Fruit fly (Drosophila melanogaster) whole organism, embryonic: ENCODE results near the gene CG31793.

Experiments
- Adf1 ChIP-seq: fragments of 200-800 bp; sonication (Bioruptor generic); IDR thresholded peaks from 2 replicates; pipeline ENCODE4 v1.3.6; 2022; ENCODE audit warnings: missing biosample characterization, missing genetic modification characterization
- Awh ChIP-seq: fragments of 200-800 bp; sonication (Bioruptor generic); IDR thresholded peaks from 2 replicates; pipeline ENCODE4, ENCODE4 v1.3.6; 2022; ENCODE audit warnings: missing biosample characterization, missing genetic modification characterization
- CG10543 ChIP-seq: fragments of 200-800 bp; sonication (Bioruptor generic); optimal IDR thresholded peaks from 3 replicates; lab custom pipeline; 2017; ENCODE audit warnings: missing biosample characterization, mild to moderate bottlenecking, missing genetic modification characterization, moderate library complexity
- CG13894 ChIP-seq: fragments of 200-800 bp; sonication (Bioruptor generic); optimal IDR thresholded peaks from 3 replicates; lab custom pipeline; 2018; ENCODE audit warnings: missing biosample characterization, mild to moderate bottlenecking, missing genetic modification characterization, moderate library complexity
- CG14441 ChIP-seq: fragments of 200-800 bp; sonication (Bioruptor generic); IDR thresholded peaks from 2 replicates; pipeline ENCODE4 v1.3.6; 2022; ENCODE audit warnings: missing biosample characterization, missing genetic modification characterization
- CG15514 ChIP-seq: fragments of 200-800 bp; sonication (Bioruptor generic); optimal IDR thresholded peaks from 3 replicates; lab custom pipeline; 2017; ENCODE audit warnings: missing biosample characterization, missing genetic modification characterization, mild to moderate bottlenecking, moderate library complexity, missing genetic modification reagents
- CG17829 ChIP-seq: fragments of 200-800 bp; optimal IDR thresholded peaks from 2 replicates; lab custom pipeline; 2019; ENCODE audit warnings: missing biosample characterization, mild to moderate bottlenecking, missing genetic modification characterization, moderate library complexity
- CG32772 ChIP-seq: fragments of 200-800 bp; sonication (Bioruptor generic); IDR thresholded peaks from 2 replicates; pipeline ENCODE4 v1.3.6; 2022; ENCODE audit warnings: missing biosample characterization, missing genetic modification characterization
- CG3847 ChIP-seq: fragments of 200-800 bp; sonication (Bioruptor generic); IDR thresholded peaks from 2 replicates; pipeline ENCODE4 v1.3.6; 2022; ENCODE audit warnings: missing biosample characterization, missing genetic modification characterization
- CG3995 ChIP-seq: fragments of 200-800 bp; sonication (Bioruptor generic); optimal IDR thresholded peaks from 3 replicates; lab custom pipeline; 2016; ENCODE audit warnings: missing biosample characterization, missing genetic modification characterization
- CG7963 ChIP-seq: fragments of 200-800 bp; sonication (Bioruptor generic); IDR thresholded peaks from 3 replicates; pipeline ENCODE4 v1.3.6; 2022; ENCODE audit warnings: missing biosample characterization, missing genetic modification characterization; ENCODE audit not compliant: partially characterized antibody
- Deaf1 ChIP-seq: fragments of 200-800 bp; optimal IDR thresholded peaks from 3 replicates; lab custom pipeline; 2019; ENCODE audit warnings: missing biosample characterization, mild to moderate bottlenecking, missing genetic modification characterization, moderate library complexity
- Eip74EF ChIP-seq, 2 experiments: fragments of 200-800 bp in 1 of 2; fragments of >200 bp in 1 of 2; sonication (Bioruptor generic) in 1 of 2; optimal IDR thresholded peaks; 2 replicates each; lab custom pipeline; 2017 to 2019; ENCODE audit warnings: missing biosample characterization in 2 of 2, missing genetic modification characterization in 2 of 2, mild to moderate bottlenecking in 1 of 2, moderate library complexity in 1 of 2
- HLH3B ChIP-seq: fragments of 200-800 bp; sonication (Bioruptor generic); IDR thresholded peaks from 2 replicates; pipeline ENCODE4 v1.3.6; 2022; ENCODE audit warnings: missing biosample characterization, missing genetic modification characterization
- Hey ChIP-seq: fragments of 200-800 bp; sonication (Bioruptor generic); optimal IDR thresholded peaks from 3 replicates; lab custom pipeline; 2018; ENCODE audit warnings: missing biosample characterization, mild to moderate bottlenecking, missing genetic modification characterization
- Hr39 ChIP-seq: fragments of >200 bp; optimal IDR thresholded peaks from 2 replicates; lab custom pipeline; 2017
- Hr51 ChIP-seq, 2 experiments: fragments of 200-800 bp; sonication (Bioruptor generic); optimal IDR thresholded peaks; 2 replicates in 1 of 2; 3 replicates in 1 of 2; lab custom pipeline; 2016 to 2018; ENCODE audit warnings: missing biosample characterization in 2 of 2, missing genetic modification characterization in 2 of 2, mild to moderate bottlenecking in 1 of 2, moderate library complexity in 1 of 2
- Jarid2 ChIP-seq: fragments of 200-800 bp; sonication (Bioruptor generic); optimal IDR thresholded peaks from 3 replicates; lab custom pipeline; 2017; ENCODE audit warnings: mild to moderate bottlenecking, missing biosample characterization, missing genetic modification reagents, missing genetic modification characterization
- Lhr ChIP-seq: fragments of 200-800 bp; sonication (Bioruptor generic); optimal IDR thresholded peaks from 3 replicates; lab custom pipeline; 2017; ENCODE audit warnings: mild to moderate bottlenecking, missing biosample characterization, missing genetic modification reagents, missing genetic modification characterization
- Lim3 ChIP-seq: fragments of 200-800 bp; sonication (Bioruptor generic); IDR thresholded peaks from 2 replicates; pipeline ENCODE4 v1.3.6; 2022; ENCODE audit warnings: missing biosample characterization, missing genetic modification characterization
- Med ChIP-seq: fragments of 200-800 bp; sonication (Bioruptor generic); peaks from one replicate; lab custom pipeline; 2016; ENCODE audit warnings: missing biosample characterization, missing genetic modification characterization, mild to moderate bottlenecking, inconsistent platforms, moderate library complexity
- Nf-YC ChIP-seq: fragments of 200-800 bp; optimal IDR thresholded peaks from 3 replicates; lab custom pipeline; 2019; ENCODE audit warnings: missing biosample characterization, mild to moderate bottlenecking, missing genetic modification characterization, moderate library complexity
- Side ChIP-seq: fragments of 200-800 bp; sonication (Bioruptor generic); optimal IDR thresholded peaks from 2 replicates; lab custom pipeline; 2016; ENCODE audit warnings: missing biosample characterization, missing genetic modification characterization
- Sry-β ChIP-seq: fragments of 200-800 bp; sonication (Bioruptor generic); optimal IDR thresholded peaks from 2 replicates; lab custom pipeline; 2018; ENCODE audit warnings: missing biosample characterization, mild to moderate bottlenecking, missing genetic modification characterization, moderate library complexity
- Xbp1 ChIP-seq: fragments of 200-800 bp; sonication (Bioruptor generic); optimal IDR thresholded peaks from 3 replicates; lab custom pipeline; 2016; ENCODE audit warnings: missing biosample characterization, mild to moderate bottlenecking, missing genetic modification characterization
- abd-A ChIP-seq: fragments of 200-800 bp; sonication (Bioruptor generic); optimal IDR thresholded peaks from 3 replicates; lab custom pipeline; 2019; ENCODE audit warnings: missing biosample characterization, mild to moderate bottlenecking, missing genetic modification characterization, moderate library complexity
- ap ChIP-seq: fragments of 200-800 bp; sonication (Bioruptor generic); IDR thresholded peaks from 2 replicates; pipeline ENCODE4 v1.3.6; 2022; ENCODE audit warnings: missing biosample characterization, missing genetic modification characterization
- cas ChIP-seq: fragments of 200-800 bp; sonication (Bioruptor generic); IDR thresholded peaks from 2 replicates; pipeline ENCODE4 v1.3.6; 2022; ENCODE audit warnings: missing biosample characterization, missing genetic modification characterization
- ci ChIP-seq: fragments of 200-800 bp; sonication (Bioruptor generic); IDR thresholded peaks from 3 replicates; pipeline ENCODE4 v1.3.6; 2022; ENCODE audit warnings: missing biosample characterization, missing genetic modification characterization
- crol ChIP-seq: fragments of 200-800 bp; sonication (Bioruptor generic); IDR thresholded peaks from 2 replicates; pipeline ENCODE4 v1.3.6; 2022; ENCODE audit warnings: missing biosample characterization, missing genetic modification characterization
- dan ChIP-seq: fragments of 200-800 bp; sonication (Bioruptor generic); IDR thresholded peaks from 2 replicates; pipeline ENCODE4 v1.3.6; 2022; ENCODE audit warnings: missing biosample characterization, missing genetic modification characterization
- esg ChIP-seq: fragments of 200-800 bp; sonication (Bioruptor generic); conservative IDR thresholded peaks from 2 replicates; pipeline ENCODE4 v1.3.6; 2022; ENCODE audit warnings: missing biosample characterization, missing genetic modification characterization
- inv ChIP-seq: fragments of 200-800 bp; sonication (Bioruptor generic); IDR thresholded peaks from 2 replicates; pipeline ENCODE4 v1.3.6; 2022; ENCODE audit warnings: missing biosample characterization, missing genetic modification characterization; ENCODE audit not compliant: partially characterized antibody
- lab ChIP-seq: fragments of 200-800 bp; sonication (Bioruptor generic); optimal IDR thresholded peaks from 3 replicates; lab custom pipeline; 2017; ENCODE audit warnings: missing biosample characterization, missing genetic modification characterization, mild to moderate bottlenecking, moderate library complexity, missing genetic modification reagents
- mirr ChIP-seq: fragments of 200-800 bp; sonication (Bioruptor generic); optimal IDR thresholded peaks from 3 replicates; lab custom pipeline; 2018; ENCODE audit warnings: missing biosample characterization, mild to moderate bottlenecking, missing genetic modification characterization
- schlank ChIP-seq: fragments of 200-800 bp; sonication (Bioruptor generic); optimal IDR thresholded peaks from 2 replicates; lab custom pipeline; 2018; ENCODE audit warnings: missing biosample characterization, mild to moderate bottlenecking, missing genetic modification characterization
- sd ChIP-seq: fragments of 200-800 bp; sonication (Bioruptor generic); optimal IDR thresholded peaks from 3 replicates; lab custom pipeline; 2018; ENCODE audit warnings: missing biosample characterization, mild to moderate bottlenecking, missing genetic modification characterization, moderate library complexity
- sim ChIP-seq: fragments of 200-800 bp; sonication (Bioruptor generic); IDR thresholded peaks from 2 replicates; pipeline ENCODE4 v1.3.6; 2022; ENCODE audit warnings: missing biosample characterization, missing genetic modification characterization
- slbo ChIP-seq: fragments of 200-800 bp; sonication (Bioruptor generic); IDR thresholded peaks from 2 replicates; pipeline ENCODE4 v1.3.6; 2022; ENCODE audit warnings: missing biosample characterization, missing genetic modification characterization
- tap ChIP-seq: fragments of 200-800 bp; optimal IDR thresholded peaks from 3 replicates; lab custom pipeline; 2019; ENCODE audit warnings: missing biosample characterization, mild to moderate bottlenecking, missing genetic modification characterization, moderate library complexity
- tin ChIP-seq: fragments of 200-800 bp; sonication (Bioruptor generic); optimal IDR thresholded peaks from 3 replicates; lab custom pipeline; 2016; ENCODE audit warnings: missing biosample characterization, missing genetic modification characterization
- tup ChIP-seq: fragments of 200-800 bp; sonication (Bioruptor generic); optimal IDR thresholded peaks from 2 replicates; lab custom pipeline; 2016; ENCODE audit warnings: missing biosample characterization, mild to moderate bottlenecking, missing genetic modification characterization, moderate library complexity
- wor ChIP-seq: fragments of 200-800 bp; sonication (Bioruptor generic); IDR thresholded peaks from 2 replicates; pipeline ENCODE4 v1.3.6; 2022; ENCODE audit warnings: missing biosample characterization, missing genetic modification characterization
- zen2 ChIP-seq: fragments of 200-800 bp; sonication (Bioruptor generic); IDR thresholded peaks from 3 replicates; pipeline ENCODE4 v1.3.6; 2022; ENCODE audit warnings: missing biosample characterization, missing genetic modification characterization; ENCODE audit not compliant: partially characterized antibody

CG31793 gene

DNA sequence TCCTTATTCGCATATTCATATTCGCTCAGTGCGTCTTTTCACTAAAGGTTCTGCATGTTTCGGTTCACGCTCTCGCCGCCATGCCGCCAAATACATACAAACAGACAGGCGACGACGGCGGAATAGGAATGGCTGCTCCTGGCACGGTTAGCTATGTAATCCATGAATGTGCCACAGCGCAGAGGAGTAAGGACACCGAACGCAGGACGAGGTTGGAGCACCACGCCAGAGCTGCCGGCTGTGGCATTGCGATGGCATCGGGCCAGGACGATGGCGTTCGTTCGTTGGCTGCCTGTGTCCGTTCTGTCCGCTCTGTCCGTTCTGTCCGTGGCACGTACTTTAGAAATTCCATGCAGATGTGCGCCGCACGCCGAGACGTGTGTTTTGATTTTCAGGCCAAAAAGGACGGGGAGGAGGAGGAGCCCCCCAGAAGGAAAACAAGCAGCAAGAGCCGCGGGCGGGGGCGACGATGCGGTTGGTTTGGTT is 11.8 kb downstream of the CG31793 start (continued):
- peak; percentile 46 for TF ChIP-seq mirr (GFP tag; lab: Kevin White, UChicago)
- TF ChIP-seq Deaf1 (tag; lab: Kevin White, UChicago), result peak; percentile 68
- TF ChIP-seq CG17829, result no peak
- no peak for TF ChIP-seq Hr39 (lab: Kevin White, UChicago)
- TF ChIP-seq Hey (tag; lab: Kevin White, UChicago), result peak; percentile 71
- peak; percentile 72 for TF ChIP-seq sd (tag; lab: Kevin White, UChicago)
- no peak for TF ChIP-seq tup (GFP tag; lab: Kevin White, UChicago)
- peak; percentile 9; the same call in 1 of the 2 replicates for TF ChIP-seq wor (GFP tag; lab: Robert Waterston, UW)
- 0 out of 2 replicates have a peak, but pooled peaks have one; percentile 1 for TF ChIP-seq slbo (GFP tag; lab: Robert Waterston, UW)
- TF ChIP-seq Sry-β (GFP tag; lab: Kevin White, UChicago), result no peak
- TF ChIP-seq CG14441 (GFP tag; lab: Robert Waterston, UW), result no peak
- no peak for TF ChIP-seq Eip74EF (GFP tag; optimal IDR thresholded peaks at IDR 0.05; lab: Kevin White, UChicago)
- no peak for TF ChIP-seq Jarid2 (GFP tag; lab: Kevin White, UChicago)
- TF ChIP-seq CG3995, result no peak
- no peak for TF ChIP-seq Side (GFP tag; lab: Kevin White, UChicago)
- TF ChIP-seq Awh, result no peak
- TF ChIP-seq CG15514 (GFP tag; lab: Kevin White, UChicago), result no peak
- no peak for TF ChIP-seq Lim3 (GFP tag; lab: Robert Waterston, UW)
- TF ChIP-seq crol (GFP tag; lab: Robert Waterston, UW), result peak; percentile 82

DNA sequence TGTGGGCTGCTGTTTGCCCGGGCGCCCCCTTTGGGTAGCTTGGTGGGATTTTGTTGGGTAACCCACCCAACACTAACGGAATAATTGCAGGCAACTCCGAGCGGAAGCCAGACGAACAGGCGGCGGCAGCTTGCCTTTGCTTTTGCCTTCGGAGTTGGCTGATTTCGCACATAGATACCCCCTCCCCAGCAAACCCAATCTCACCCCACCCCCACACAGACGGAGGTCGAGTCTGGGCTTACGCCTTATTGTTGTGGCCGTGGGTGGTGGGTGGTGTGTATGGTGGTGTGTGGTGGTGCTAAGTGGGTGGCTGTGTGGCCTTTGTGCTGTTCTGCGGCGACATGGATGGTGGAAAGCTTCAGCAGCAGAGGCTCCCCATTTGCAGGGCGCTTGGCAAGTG is 12.5 kb downstream of the CG31793 start:
- TF ChIP-seq mirr (GFP tag; lab: Kevin White, UChicago) (peak; percentile 37), inv (no peak), esg (no peak), tap (tag; lab: Kevin White, UChicago) (no peak), dan (GFP tag; lab: Robert Waterston, UW) (no peak), Xbp1 (GFP tag; lab: Kevin White, UChicago) (no peak), sim (GFP tag; lab: Robert Waterston, UW) (no peak), zen2 (GFP tag; lab: Robert Waterston, UW) (peak; percentile 34; the same call in 1 of the 3 replicates), Hey (tag; lab: Kevin White, UChicago) (peak; percentile 96), CG13894 (tag; lab: Kevin White, UChicago) (peak; percentile 49), Nf-YC (tag; lab: Kevin White, UChicago) (no peak), Hr51 (GFP tag; optimal IDR thresholded peaks at IDR 0.05; lab: Kevin White, UChicago) (no peak), Adf1 (GFP tag; lab: Robert Waterston, UW) (peak; percentile 7; the same call in 1 of the 2 replicates), cas (no peak), CG7963 (GFP tag; lab: Robert Waterston, UW) (no peak), schlank (tag; lab: Kevin White, UChicago) (no peak), HLH3B (no peak), CG32772 (no peak), tin (GFP tag; lab: Kevin White, UChicago) (no peak), CG10543 (peak; percentile 66), Med (GFP tag; lab: Kevin White, UChicago) (peak; percentile 54), lab (GFP tag; lab: Kevin White, UChicago) (no peak), Lhr (GFP tag; lab: Kevin White, UChicago) (no peak), CG3847 (0 out of 2 replicates have a peak, but pooled peaks have one; percentile 10), ap (GFP tag; lab: Robert Waterston, UW) (no peak), abd-A (peak; percentile 91), ci (GFP tag; lab: Robert Waterston, UW) (0 out of 3 replicates have a peak, but pooled peaks have one; percentile 7)
